Fruit fly (Drosophila melanogaster) whole organism, embryonic: Measurements from ENCODE around the gene CG14439.
A peak's percentile ranks its signal among the peaks of the same experiment; 100 is the strongest.

ENCODE experiments used
- Adf1 ChIP-seq: fragments of 200-800 bp; sonication (Bioruptor generic); IDR thresholded peaks from 2 replicates; pipeline ENCODE4 v1.3.6; 2022; ENCODE audit warnings: missing biosample characterization, missing genetic modification characterization
- Antp ChIP-seq: fragments of 200-800 bp; sonication (Bioruptor generic); optimal IDR thresholded peaks from 3 replicates; lab custom pipeline; 2016; ENCODE audit warnings: missing biosample characterization, missing genetic modification characterization
- Bdp1 ChIP-seq: fragments of 200-800 bp; sonication (Bioruptor generic); optimal IDR thresholded peaks from 3 replicates; lab custom pipeline; 2016; ENCODE audit warnings: missing biosample characterization, missing genetic modification characterization
- Bteb2 ChIP-seq: fragments of 200-800 bp; sonication (Bioruptor generic); optimal IDR thresholded peaks from 2 replicates; lab custom pipeline; 2016; ENCODE audit warnings: missing biosample characterization, missing genetic modification characterization
- CG10274 ChIP-seq: fragments of 200-800 bp; sonication (Bioruptor generic); optimal IDR thresholded peaks from 3 replicates; lab custom pipeline; 2017; ENCODE audit warnings: missing biosample characterization, mild to moderate bottlenecking, missing genetic modification characterization
- CG10959 ChIP-seq: fragments of 200-800 bp; sonication (Bioruptor generic); IDR thresholded peaks from 2 replicates; pipeline ENCODE4 v1.3.6; 2022; ENCODE audit warnings: missing biosample characterization, missing genetic modification characterization
- CG10979 ChIP-seq: fragments of 200-800 bp; sonication (Bioruptor generic); optimal IDR thresholded peaks from 2 replicates; lab custom pipeline; 2018; ENCODE audit warnings: missing biosample characterization, mild to moderate bottlenecking, missing genetic modification characterization, moderate library complexity
- CG13894 ChIP-seq: fragments of 200-800 bp; sonication (Bioruptor generic); optimal IDR thresholded peaks from 3 replicates; lab custom pipeline; 2018; ENCODE audit warnings: missing biosample characterization, mild to moderate bottlenecking, missing genetic modification characterization, moderate library complexity
- CG15073 ChIP-seq: fragments of 200-800 bp; sonication (Bioruptor generic); optimal IDR thresholded peaks from 2 replicates; lab custom pipeline; 2016; ENCODE audit warnings: missing biosample characterization, missing genetic modification characterization
- CG16813 ChIP-seq: fragments of 200-800 bp; sonication (Bioruptor generic); IDR thresholded peaks from 3 replicates; pipeline ENCODE4 v1.3.6; 2022; ENCODE audit warnings: missing biosample characterization, missing genetic modification characterization; ENCODE audit not compliant: partially characterized antibody
- CG2202 ChIP-seq: fragments of 200-800 bp; sonication (Bioruptor generic); optimal IDR thresholded peaks from 2 replicates; lab custom pipeline; 2018; ENCODE audit warnings: missing biosample characterization, mild to moderate bottlenecking, missing genetic modification characterization
- CG2678 ChIP-seq: fragments of 200-800 bp; sonication (Bioruptor generic); optimal IDR thresholded peaks from 3 replicates; lab custom pipeline; 2019; ENCODE audit warnings: missing biosample characterization, mild to moderate bottlenecking, missing genetic modification characterization, moderate library complexity
- CG2712 ChIP-seq: fragments of 200-800 bp; optimal IDR thresholded peaks from 3 replicates; lab custom pipeline; 2019; ENCODE audit warnings: missing biosample characterization, mild to moderate bottlenecking, missing genetic modification characterization, moderate library complexity
- CG31224 ChIP-seq: fragments of 200-800 bp; sonication (Bioruptor generic); IDR thresholded peaks from 2 replicates; pipeline ENCODE4 v1.3.6; 2022; ENCODE audit warnings: missing biosample characterization, missing genetic modification characterization
- CG31441 ChIP-seq: fragments of 200-800 bp; sonication (Bioruptor generic); IDR thresholded peaks from 2 replicates; pipeline ENCODE4 v1.3.6; 2022; ENCODE audit warnings: missing biosample characterization, missing genetic modification characterization
- CG3281 ChIP-seq: fragments of 200-800 bp; sonication (Bioruptor generic); optimal IDR thresholded peaks from 3 replicates; lab custom pipeline; 2017; ENCODE audit warnings: missing biosample characterization, mild to moderate bottlenecking, missing genetic modification characterization
- CG3726 ChIP-seq: fragments of 200-800 bp; sonication (Bioruptor generic); IDR thresholded peaks from 3 replicates; pipeline ENCODE4, ENCODE4 v1.3.6; 2022; ENCODE audit warnings: missing biosample characterization, missing genetic modification characterization
- CG4404 ChIP-seq: fragments of 200-800 bp; sonication (Bioruptor generic); IDR thresholded peaks from 2 replicates; pipeline ENCODE4 v1.3.6; 2022; ENCODE audit warnings: missing biosample characterization, missing genetic modification characterization
- CG6654 ChIP-seq: fragments of 200-800 bp; sonication (Bioruptor generic); optimal IDR thresholded peaks from 2 replicates; lab custom pipeline; 2017; ENCODE audit warnings: missing biosample characterization, mild to moderate bottlenecking, missing genetic modification characterization
- CG6791 ChIP-seq: fragments of 200-800 bp; sonication (Bioruptor generic); IDR thresholded peaks from 3 replicates; pipeline ENCODE4 v1.3.6; 2022; ENCODE audit warnings: missing biosample characterization, missing genetic modification characterization; ENCODE audit not compliant: partially characterized antibody
- CG7928 ChIP-seq: fragments of 200-800 bp; sonication (Bioruptor generic); optimal IDR thresholded peaks from 2 replicates; lab custom pipeline; 2017; ENCODE audit warnings: missing biosample characterization, mild to moderate bottlenecking, missing genetic modification characterization
- CG9727 ChIP-seq: fragments of 200-800 bp; sonication (Bioruptor generic); optimal IDR thresholded peaks from 3 replicates; lab custom pipeline; 2017; ENCODE audit warnings: missing biosample characterization, mild to moderate bottlenecking, missing genetic modification characterization
- Doc3 ChIP-seq: fragments of 200-800 bp; sonication (Bioruptor generic); IDR thresholded peaks from 3 replicates; pipeline ENCODE4 v1.3.6; 2022; ENCODE audit warnings: missing biosample characterization, missing genetic modification characterization; ENCODE audit not compliant: partially characterized antibody
- ERR ChIP-seq: fragments of 200-800 bp; sonication (Bioruptor generic); optimal IDR thresholded peaks from 2 replicates; lab custom pipeline; 2016; ENCODE audit warnings: missing biosample characterization, missing genetic modification characterization
- Gsc ChIP-seq: fragments of 200-800 bp; sonication (Bioruptor generic); IDR thresholded peaks from 2 replicates; pipeline ENCODE4 v1.3.6; 2022; ENCODE audit warnings: missing biosample characterization, missing genetic modification characterization
- Hey ChIP-seq: fragments of 200-800 bp; sonication (Bioruptor generic); optimal IDR thresholded peaks from 3 replicates; lab custom pipeline; 2018; ENCODE audit warnings: missing biosample characterization, mild to moderate bottlenecking, missing genetic modification characterization
- Max ChIP-seq: fragments of 200-800 bp; sonication (Bioruptor generic); optimal IDR thresholded peaks from 2 replicates; lab custom pipeline; 2016; ENCODE audit warnings: missing biosample characterization, mild to moderate bottlenecking, missing genetic modification characterization
- Nf-YB ChIP-seq: fragments of 200-800 bp; sonication (Bioruptor generic); optimal IDR thresholded peaks from 3 replicates; lab custom pipeline; 2019; ENCODE audit warnings: missing biosample characterization, mild to moderate bottlenecking, missing genetic modification characterization, moderate library complexity
- Oaz ChIP-seq: fragments of 200-800 bp; sonication (Bioruptor generic); IDR thresholded peaks from 2 replicates; pipeline ENCODE4 v1.3.6; 2022; ENCODE audit warnings: missing biosample characterization, missing genetic modification characterization
- Six4 ChIP-seq: fragments of 200-800 bp; sonication (Bioruptor generic); optimal IDR thresholded peaks from 2 replicates; lab custom pipeline; 2016; ENCODE audit warnings: missing biosample characterization, missing genetic modification characterization
- Usf ChIP-seq: fragments of 200-800 bp; sonication (Bioruptor generic); optimal IDR thresholded peaks from 2 replicates; lab custom pipeline; 2017; ENCODE audit warnings: missing genotype, missing biosample characterization, missing genetic modification characterization
- az2 ChIP-seq: fragments of 200-800 bp; sonication (Bioruptor generic); optimal IDR thresholded peaks from 3 replicates; lab custom pipeline; 2016; ENCODE audit warnings: missing biosample characterization, missing genetic modification characterization
- cas ChIP-seq: fragments of 200-800 bp; sonication (Bioruptor generic); IDR thresholded peaks from 2 replicates; pipeline ENCODE4 v1.3.6; 2022; ENCODE audit warnings: missing biosample characterization, missing genetic modification characterization
- cato ChIP-seq: fragments of 200-800 bp; sonication (Bioruptor generic); optimal IDR thresholded peaks from 2 replicates; lab custom pipeline; 2016; ENCODE audit warnings: missing biosample characterization, missing genetic modification characterization, borderline replicate concordance
- chm ChIP-seq: fragments of 200-800 bp; sonication (Bioruptor generic); IDR thresholded peaks from 2 replicates; pipeline ENCODE4 v1.3.6; 2022; ENCODE audit warnings: missing biosample characterization, missing genetic modification characterization
- chn ChIP-seq: fragments of 200-800 bp; sonication (Bioruptor generic); optimal IDR thresholded peaks from 2 replicates; lab custom pipeline; 2016; ENCODE audit warnings: missing biosample characterization, missing genetic modification characterization
- danr ChIP-seq: fragments of 200-800 bp; sonication (Bioruptor generic); IDR thresholded peaks from 2 replicates; pipeline ENCODE4 v1.3.6; 2022; ENCODE audit warnings: missing biosample characterization, missing genetic modification characterization
- dimm ChIP-seq: fragments of 200-800 bp; sonication (Bioruptor generic); IDR thresholded peaks from 2 replicates; pipeline ENCODE4 v1.3.6; 2022; ENCODE audit warnings: missing biosample characterization, missing genetic modification characterization
- dysf ChIP-seq: fragments of 200-800 bp; sonication (Bioruptor generic); IDR thresholded peaks from 3 replicates; pipeline ENCODE4 v1.3.6; 2022; ENCODE audit warnings: missing biosample characterization, missing genetic modification characterization
- gro ChIP-seq: fragments of 200-800 bp; sonication (Bioruptor generic); optimal IDR thresholded peaks from 2 replicates; lab custom pipeline; 2016; ENCODE audit warnings: missing biosample characterization, missing genetic modification characterization
- gsb ChIP-seq: fragments of 200-800 bp; sonication (Bioruptor generic); IDR thresholded peaks from 2 replicates; pipeline ENCODE4 v1.3.6; 2022; ENCODE audit warnings: missing biosample characterization, missing genetic modification characterization
- gt ChIP-seq: fragments of 200-800 bp; sonication (Bioruptor generic); IDR thresholded peaks from 2 replicates; pipeline ENCODE4 v1.3.6; 2022; ENCODE audit warnings: missing biosample characterization, missing genetic modification characterization
- jigr1 ChIP-seq: fragments of 200-800 bp; sonication (Bioruptor generic); IDR thresholded peaks from 3 replicates; pipeline ENCODE4 v1.3.6; 2022; ENCODE audit warnings: missing biosample characterization, missing genetic modification characterization
- kah ChIP-seq: fragments of 200-800 bp; sonication (Bioruptor generic); optimal IDR thresholded peaks from 2 replicates; lab custom pipeline; 2018; ENCODE audit warnings: missing biosample characterization, mild to moderate bottlenecking, missing genetic modification characterization
- peb ChIP-seq: fragments of 200-800 bp; sonication (Bioruptor generic); IDR thresholded peaks from 2 replicates; pipeline ENCODE4 v1.3.6; 2022; ENCODE audit warnings: missing biosample characterization, missing genetic modification characterization
- pros ChIP-seq: fragments of 200-800 bp; sonication (Bioruptor generic); optimal IDR thresholded peaks from 3 replicates; lab custom pipeline; 2019; ENCODE audit warnings: missing biosample characterization, mild to moderate bottlenecking, missing genetic modification characterization, moderate library complexity
- psq ChIP-seq: fragments of 200-800 bp; sonication (Bioruptor generic); optimal IDR thresholded peaks from 2 replicates; lab custom pipeline; 2017; ENCODE audit warnings: missing biosample characterization, missing genetic modification characterization
- repo ChIP-seq: fragments of 200-800 bp; sonication (Bioruptor generic); optimal IDR thresholded peaks from 2 replicates; lab custom pipeline; 2016; ENCODE audit warnings: missing biosample characterization, missing genetic modification characterization
- ssp ChIP-seq: fragments of 200-800 bp; sonication (Bioruptor generic); IDR thresholded peaks from 2 replicates; pipeline ENCODE4 v1.3.6; 2022; ENCODE audit warnings: missing biosample characterization, missing genetic modification characterization
- usp ChIP-seq: fragments of >200 bp; optimal IDR thresholded peaks from 2 replicates; lab custom pipeline; 2017; ENCODE audit warnings: missing biosample characterization, missing genetic modification characterization
- wor ChIP-seq: fragments of 200-800 bp; sonication (Bioruptor generic); IDR thresholded peaks from 2 replicates; pipeline ENCODE4 v1.3.6; 2022; ENCODE audit warnings: missing biosample characterization, missing genetic modification characterization
- zfh2 ChIP-seq: fragments of 200-800 bp; sonication (Bioruptor generic); optimal IDR thresholded peaks from 2 replicates; lab custom pipeline; 2016; ENCODE audit warnings: missing biosample characterization, missing genetic modification characterization

The CG14439 gene

DNA sequence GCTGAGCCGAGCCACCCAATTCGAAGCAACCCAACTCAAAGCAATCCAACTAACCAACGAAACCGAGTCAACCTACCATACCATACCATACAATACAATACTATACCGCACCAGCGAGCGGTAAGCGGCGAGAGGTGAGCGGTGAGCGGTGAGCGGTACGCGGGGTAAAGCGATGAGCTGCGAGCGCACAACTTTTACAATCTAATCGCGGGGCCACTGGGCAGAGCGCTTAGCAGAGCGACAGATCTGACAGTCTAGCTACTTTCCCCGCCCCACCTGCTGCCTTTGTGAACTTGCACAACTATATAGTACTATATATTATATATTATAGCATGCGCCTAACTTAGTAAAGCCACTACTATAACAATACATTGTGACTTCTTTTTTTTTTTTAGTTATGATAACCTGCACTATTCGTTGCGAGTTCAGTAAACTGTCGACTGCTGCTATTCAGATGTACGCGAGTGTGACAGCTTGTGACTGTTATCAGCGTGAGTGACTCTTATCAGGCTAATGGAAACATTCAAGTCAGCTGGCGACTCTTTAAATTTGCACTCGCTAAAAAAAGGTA lies 53.5 kb downstream of the CG14439 start (continued):
- TF ChIP-seq repo (GFP tag; lab: Kevin White, UChicago): no peak
- no peak for TF ChIP-seq Hey (tag; lab: Kevin White, UChicago)
- peak; percentile 37; the same call in 1 of the 3 replicates for TF ChIP-seq dysf (GFP tag; lab: Robert Waterston, UW)
- no peak for TF ChIP-seq dimm
- TF ChIP-seq gsb (GFP tag; lab: Robert Waterston, UW): no peak
- no peak for TF ChIP-seq CG10959 (GFP tag; lab: Robert Waterston, UW)
- peak; percentile 20 for TF ChIP-seq gro (GFP tag; lab: Kevin White, UChicago)
- no peak for TF ChIP-seq Oaz (GFP tag; lab: Robert Waterston, UW)
- no peak for TF ChIP-seq CG13894
- TF ChIP-seq CG6791 (GFP tag; lab: Robert Waterston, UW): no peak
- TF ChIP-seq Nf-YB (GFP tag; lab: Kevin White, UChicago): no peak
- TF ChIP-seq Bdp1 (GFP tag; lab: Kevin White, UChicago): no peak
- TF ChIP-seq Max: no peak
- TF ChIP-seq CG16813: no peak
- TF ChIP-seq CG3281: peak; percentile 37
- no peak for TF ChIP-seq CG10274 (GFP tag; lab: Kevin White, UChicago)
- TF ChIP-seq CG2712 (tag; lab: Kevin White, UChicago): peak; percentile 41
- no peak for TF ChIP-seq Antp
- no peak for TF ChIP-seq chm (GFP tag; lab: Robert Waterston, UW)
- no peak for TF ChIP-seq peb
- TF ChIP-seq cas: 0 out of 2 replicates have a peak, but pooled peaks have one; percentile 44
- no peak for TF ChIP-seq psq
- TF ChIP-seq wor (GFP tag; lab: Robert Waterston, UW): no peak
- TF ChIP-seq Six4 (GFP tag; lab: Kevin White, UChicago): peak; percentile 9
- TF ChIP-seq ssp (GFP tag; lab: Robert Waterston, UW): no peak
- TF ChIP-seq pros (GFP tag; lab: Kevin White, UChicago): no peak
- TF ChIP-seq danr (GFP tag; lab: Robert Waterston, UW): no peak
- no peak for TF ChIP-seq CG2202
- TF ChIP-seq Adf1 (GFP tag; lab: Robert Waterston, UW): peak; percentile 78
- peak; percentile 23 for TF ChIP-seq CG7928
- TF ChIP-seq ERR (GFP tag; lab: Kevin White, UChicago): no peak
- no peak for TF ChIP-seq Gsc (GFP tag; lab: Robert Waterston, UW)
- TF ChIP-seq Usf (GFP tag; lab: Kevin White, UChicago): no peak
- no peak for TF ChIP-seq CG6654 (GFP tag; lab: Kevin White, UChicago)
- no peak for TF ChIP-seq Doc3
- no peak for TF ChIP-seq jigr1 (GFP tag; lab: Robert Waterston, UW)
- TF ChIP-seq CG4404 (GFP tag; lab: Robert Waterston, UW): no peak
- no peak for TF ChIP-seq CG3726 (GFP tag; lab: Robert Waterston, UW)
- TF ChIP-seq CG31224 (GFP tag; lab: Robert Waterston, UW): no peak
- peak; percentile 51; the same call in 1 of the 2 replicates for TF ChIP-seq CG31441 (GFP tag; lab: Robert Waterston, UW)
- TF ChIP-seq gt: no peak
- no peak for TF ChIP-seq chn (GFP tag; lab: Kevin White, UChicago)
- no peak for TF ChIP-seq CG15073
- peak; percentile 54 for TF ChIP-seq CG2678 (tag; lab: Kevin White, UChicago)
- TF ChIP-seq CG9727 (GFP tag; lab: Kevin White, UChicago): no peak
- TF ChIP-seq kah (GFP tag; lab: Kevin White, UChicago): no peak
- TF ChIP-seq CG10979 (tag; lab: Kevin White, UChicago): peak; percentile 31
- no peak for TF ChIP-seq cato
- TF ChIP-seq Bteb2: no peak
- no peak for TF ChIP-seq usp (GFP tag; lab: Kevin White, UChicago)
- no peak for TF ChIP-seq zfh2 (GFP tag; lab: Kevin White, UChicago)
- peak; percentile 49 for TF ChIP-seq az2 (GFP tag; lab: Kevin White, UChicago)
